Fruit fly (Drosophila melanogaster) whole organism, pupa: ENCODE results near the gene Mvl.

Source experiments
- CG10348 ChIP-seq: fragments of 200-800 bp; sonication (Bioruptor generic); IDR thresholded peaks from 2 replicates; pipeline ENCODE4 v1.3.6; 2022; ENCODE audit warnings: missing biosample characterization, missing genetic modification characterization
- CG12605 ChIP-seq: fragments of 200-800 bp; sonication (Bioruptor generic); IDR thresholded peaks from 2 replicates; pipeline ENCODE4 v1.3.6; 2022; ENCODE audit warnings: missing biosample characterization, missing genetic modification characterization
- CG13204 ChIP-seq: fragments of 200-800 bp; sonication (Bioruptor generic); optimal IDR thresholded peaks from 2 replicates; lab custom pipeline; 2018; ENCODE audit warnings: missing biosample characterization, mild to moderate bottlenecking, missing genetic modification characterization, moderate library complexity
- CG14655 ChIP-seq: fragments of 200-800 bp; sonication (Bioruptor generic); optimal IDR thresholded peaks from 3 replicates; lab custom pipeline; 2017; ENCODE audit warnings: mild to moderate bottlenecking, missing biosample characterization, missing genetic modification reagents, missing genetic modification characterization
- CG15710 ChIP-seq: fragments of 200-800 bp; sonication (Bioruptor generic); optimal IDR thresholded peaks from 2 replicates; lab custom pipeline; 2018; ENCODE audit warnings: missing biosample characterization, mild to moderate bottlenecking, missing genetic modification characterization, moderate library complexity
- CG17806 ChIP-seq: fragments of 200-800 bp; sonication (Bioruptor generic); optimal IDR thresholded peaks from 2 replicates; lab custom pipeline; 2018; ENCODE audit warnings: missing biosample characterization, mild to moderate bottlenecking, missing genetic modification characterization, moderate library complexity
- CG32121 ChIP-seq: fragments of 200-800 bp; sonication (Bioruptor generic); IDR thresholded peaks from 2 replicates; pipeline ENCODE4 v1.3.6; 2022; ENCODE audit warnings: missing biosample characterization, missing genetic modification characterization
- CG34367 ChIP-seq: fragments of 200-800 bp; sonication (Bioruptor generic); optimal IDR thresholded peaks from 2 replicates; lab custom pipeline; 2018; ENCODE audit warnings: missing biosample characterization, mild to moderate bottlenecking, missing genetic modification characterization
- CG4496 ChIP-seq: fragments of 200-800 bp; sonication (Bioruptor generic); IDR thresholded peaks from 3 replicates; pipeline ENCODE4 v1.3.6; 2022; ENCODE audit warnings: missing biosample characterization, missing genetic modification characterization
- CG8159 ChIP-seq: fragments of 200-800 bp; sonication (Bioruptor generic); optimal IDR thresholded peaks from 3 replicates; lab custom pipeline; 2018; ENCODE audit warnings: missing biosample characterization, mild to moderate bottlenecking, missing genetic modification characterization, moderate library complexity
- CG9948 ChIP-seq: fragments of 200-800 bp; sonication (Bioruptor generic); optimal IDR thresholded peaks from 2 replicates; lab custom pipeline; 2018; ENCODE audit warnings: missing biosample characterization, mild to moderate bottlenecking, missing genetic modification characterization, moderate library complexity
- EcR ChIP-seq: fragments of 200-800 bp; sonication (Bioruptor generic); optimal IDR thresholded peaks from 3 replicates; lab custom pipeline; 2019; ENCODE audit warnings: missing biosample characterization, missing genetic modification characterization, mild to moderate bottlenecking, moderate library complexity, missing genetic modification reagents
- Ets98B ChIP-seq: fragments of 200-800 bp; sonication (Bioruptor generic); IDR thresholded peaks from 2 replicates; pipeline ENCODE4 v1.3.6; 2022; ENCODE audit warnings: missing biosample characterization, missing genetic modification characterization
- Pif1A ChIP-seq: fragments of 200-800 bp; sonication (Bioruptor generic); optimal IDR thresholded peaks from 3 replicates; lab custom pipeline; 2016; ENCODE audit warnings: missing biosample characterization, missing genetic modification characterization
- Pif1B ChIP-seq: fragments of 200-800 bp; sonication (Bioruptor generic); optimal IDR thresholded peaks from 3 replicates; lab custom pipeline; 2016; ENCODE audit warnings: missing biosample characterization, missing genetic modification characterization
- Snoo ChIP-seq: fragments of 200-800 bp; sonication (Bioruptor generic); optimal IDR thresholded peaks from 3 replicates; lab custom pipeline; 2017; ENCODE audit warnings: missing biosample characterization, mild to moderate bottlenecking, missing genetic modification characterization, inconsistent platforms
- fd96Ca ChIP-seq: fragments of 200-800 bp; sonication (Bioruptor generic); IDR thresholded peaks from 3 replicates; pipeline ENCODE4 v1.3.6; 2022; ENCODE audit warnings: missing biosample characterization, missing genetic modification characterization
- gl ChIP-seq: fragments of 200-800 bp; sonication (Bioruptor generic); optimal IDR thresholded peaks from 2 replicates; lab custom pipeline; 2018; ENCODE audit warnings: missing biosample characterization, mild to moderate bottlenecking, missing genetic modification characterization
- rn ChIP-seq: fragments of 200-800 bp; sonication (Bioruptor generic); IDR thresholded peaks from 2 replicates; pipeline ENCODE4 v1.3.6; 2022; ENCODE audit warnings: missing biosample characterization, missing genetic modification characterization

The Mvl gene

dm6 chr3R:21091500-21091899 lies 30.9 kb upstream of the Mvl start:
- peak; percentile 40; the same call in 1 of the 3 replicates for TF ChIP-seq CG4496
- TF ChIP-seq Pif1A (GFP tag; lab: Kevin White, UChicago), result no peak

dm6 chr3R:21090230-21091021 lies 29.8 kb upstream of the Mvl start:
- TF ChIP-seq CG34367 (tag; lab: Kevin White, UChicago) (no peak), EcR (GFP tag; lab: Kevin White, UChicago) (peak; percentile 62), CG8159 (tag; lab: Kevin White, UChicago) (no peak), CG17806 (no peak), CG13204 (peak; percentile 20), CG9948 (tag; lab: Kevin White, UChicago) (no peak)
- TF ChIP-seq, all 21 proteins: peak for 2

- TF ChIP-seq CG34367 (tag; lab: Kevin White, UChicago), result peak; percentile 41
- peak; percentile 42; the same call in 1 of the 3 replicates for TF ChIP-seq fd96Ca (GFP tag; lab: Robert Waterston, UW)
- TF ChIP-seq CG9948 (tag; lab: Kevin White, UChicago), result no peak
- peak; percentile 12 for TF ChIP-seq gl (tag; lab: Kevin White, UChicago)
- 0 out of 2 replicates have a peak, but pooled peaks have one; percentile 31 for TF ChIP-seq CG12605 (GFP tag; lab: Robert Waterston, UW)
- TF ChIP-seq Snoo (tag; lab: Kevin White, UChicago), result peak; percentile 43
- TF ChIP-seq CG32121 (GFP tag; lab: Robert Waterston, UW), result peak; percentile 29; the same call in 1 of the 2 replicates
- TF ChIP-seq Ets98B (GFP tag; lab: Robert Waterston, UW), result peak; percentile 27; the same call in 1 of the 2 replicates
- no peak for TF ChIP-seq rn (GFP tag; lab: Robert Waterston, UW)
- no peak for TF ChIP-seq CG13204
- peak; percentile 60 for TF ChIP-seq Pif1A (GFP tag; lab: Kevin White, UChicago)
- no peak for TF ChIP-seq CG10348 (GFP tag; lab: Robert Waterston, UW)
- TF ChIP-seq Pif1B, result peak; percentile 64
- peak; percentile 54; the same call in 1 of the 3 replicates for TF ChIP-seq CG4496
- TF ChIP-seq CG8159 (tag; lab: Kevin White, UChicago), result peak; percentile 32
Measured at dm6 chr3R:21089416-21089815, 28.8 kb upstream of the Mvl start.

- TF ChIP-seq EcR (GFP tag; lab: Kevin White, UChicago) (peak; percentile 87), CG10348 (GFP tag; lab: Robert Waterston, UW) (no peak), Snoo (tag; lab: Kevin White, UChicago) (no peak), CG9948 (tag; lab: Kevin White, UChicago) (no peak), CG32121 (GFP tag; lab: Robert Waterston, UW) (no peak), CG17806 (no peak), CG12605 (GFP tag; lab: Robert Waterston, UW) (no peak)
Measured at dm6 chr3R:21084979-21085378, 24.4 kb upstream of the Mvl start.

DNA sequence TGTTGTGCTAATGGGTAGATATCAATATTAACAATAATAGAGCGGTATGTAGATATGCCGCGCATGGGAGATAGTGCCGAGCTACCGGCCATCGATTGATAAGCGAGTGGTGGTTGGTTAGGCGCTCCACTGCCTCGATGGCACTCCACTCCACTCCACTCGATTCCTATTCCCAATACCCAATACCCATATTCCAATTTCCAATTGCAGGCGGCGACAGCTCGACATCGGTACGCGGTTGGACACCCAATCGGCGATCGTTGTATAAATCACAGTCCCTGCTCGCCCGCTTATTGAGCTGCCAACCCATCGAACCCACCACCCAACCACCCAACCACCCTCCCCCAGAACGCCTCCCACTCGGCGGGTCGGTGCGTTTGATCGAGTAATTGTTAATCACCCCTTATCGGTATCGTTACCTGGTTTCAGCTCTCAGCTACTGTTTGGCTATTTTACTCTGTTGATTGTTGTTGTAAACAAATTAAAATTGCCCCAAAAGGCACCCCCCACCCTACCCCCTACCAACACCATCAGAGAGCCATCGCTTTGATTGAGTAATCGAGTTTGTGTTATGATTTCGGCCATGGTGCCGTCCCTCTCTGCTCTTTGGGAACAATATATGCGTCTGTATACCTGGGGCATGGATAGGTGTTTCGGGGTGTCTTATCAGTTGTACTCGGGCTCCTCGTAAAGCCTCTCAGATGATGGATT lies 20.4 kb upstream of the Mvl start, which contains the start of gene HHEX:
Gene HHEX, minus strand, starts transcription at position 51 of the 711 bp plus-strand sequence.
- TF ChIP-seq CG9948 (tag; lab: Kevin White, UChicago) (no peak), CG13204 (no peak)

dm6 chr3R:21078958-21079357 lies 18.4 kb upstream of the Mvl start:
- no peak for TF ChIP-seq CG8159 (tag; lab: Kevin White, UChicago)
- no peak for TF ChIP-seq CG14655 (GFP tag; lab: Kevin White, UChicago)
- TF ChIP-seq CG32121 (GFP tag; lab: Robert Waterston, UW), result no peak
- TF ChIP-seq Pif1B, result no peak
- TF ChIP-seq EcR (GFP tag; lab: Kevin White, UChicago), result no peak
- TF ChIP-seq Pif1A (GFP tag; lab: Kevin White, UChicago), result no peak
- no peak for TF ChIP-seq CG34367 (tag; lab: Kevin White, UChicago)
- no peak for TF ChIP-seq CG9948 (tag; lab: Kevin White, UChicago)

dm6 chr3R:21078211-21078610 lies 17.6 kb upstream of the Mvl start:
- TF ChIP-seq CG12605 (GFP tag; lab: Robert Waterston, UW) (no peak), CG15710 (tag; lab: Kevin White, UChicago) (no peak), CG17806 (no peak), EcR (GFP tag; lab: Kevin White, UChicago) (no peak), CG32121 (GFP tag; lab: Robert Waterston, UW) (no peak), rn (GFP tag; lab: Robert Waterston, UW) (no peak), CG8159 (tag; lab: Kevin White, UChicago) (no peak)
